Fruit fly (Drosophila melanogaster): ENCODE measurements around the gene GstO1.

dm6 chr3L:8529701-8530100, 5.0 kb upstream of the GstO1 start:
- TF ChIP-seq gl (tag; optimal IDR thresholded peaks at IDR 0.05) (no peak), CG9948 (tag; optimal IDR thresholded peaks at IDR 0.05) (no peak)
